Worm (Caenorhabditis elegans) whole organism, L4/young adult: ENCODE measurements around the gene nhr-129.

Source experiments
- W03F9.2 ChIP-seq: fragments of 150-350 bp; optimal IDR thresholded peaks from 2 replicates; lab custom pipeline; 2014; ENCODE audit warnings: missing biosample characterization, missing genetic modification characterization
- dao-5 ChIP-seq: sonication (generic microtip); optimal IDR thresholded peaks from 2 replicates; lab custom pipeline; 2016; ENCODE audit warnings: missing genotype, missing genetic modification characterization, moderate library complexity, missing compliant biosample characterization
- him-1 ChIP-seq: sonication (generic microtip); optimal IDR thresholded peaks from 2 replicates; lab custom pipeline; 2016; ENCODE audit warnings: missing genotype, missing genetic modification reagents, missing genetic modification characterization, missing compliant biosample characterization

- no peak for TF ChIP-seq dao-5 (tag; lab: Kevin White, UChicago)
- TF ChIP-seq him-1: no peak
- TF ChIP-seq W03F9.2 (tag; lab: Kevin White, UChicago): no peak
Observed at ce11 chrV:13282958-13283357, 47.9 kb downstream of the nhr-129 start.
